Fruit fly (Drosophila melanogaster): Measurements from ENCODE around the gene Sbat.

Gene Sbat

DNA sequence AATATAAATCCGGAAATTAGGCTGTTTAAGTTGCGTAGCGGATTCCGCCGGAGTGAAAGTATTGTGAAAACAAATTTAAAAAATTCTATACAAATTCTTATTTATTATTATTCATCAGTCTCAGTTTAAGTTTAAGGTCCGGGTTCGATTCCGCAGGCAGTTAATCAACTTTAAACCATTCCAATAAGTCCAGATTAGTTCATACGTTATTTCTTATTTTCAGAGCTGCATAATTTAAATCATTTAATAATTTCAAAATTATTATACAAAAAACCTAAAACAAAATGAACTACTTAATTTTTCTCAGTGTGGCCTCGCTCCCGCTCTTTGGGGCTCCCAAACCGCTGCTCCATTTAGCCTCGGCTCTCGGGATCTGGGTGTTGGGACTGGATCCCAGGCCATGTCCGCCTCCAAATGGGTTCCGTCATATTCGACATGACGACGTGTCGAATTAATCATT, 47.8 kb upstream of the Sbat start (continued):
- peak; percentile 64 for TF ChIP-seq Ada2b (GFP tag; IDR thresholded peaks at IDR 0.05)
- no peak for TF ChIP-seq CG43689 (GFP tag; IDR thresholded peaks at IDR 0.05)
- peak; percentile 37; the same call in 1 of the 2 replicates for TF ChIP-seq vvl (GFP tag; IDR thresholded peaks at IDR 0.05)
- peak; percentile 83 for TF ChIP-seq CG2875 (GFP tag; optimal IDR thresholded peaks at IDR 0.05)
- TF ChIP-seq Optix (GFP tag; IDR thresholded peaks at IDR 0.05) = peak; percentile 54; the same call in 2 of the 3 replicates
- peak; percentile 82 for TF ChIP-seq row (GFP tag; IDR thresholded peaks at IDR 0.05)
- TF ChIP-seq CG5953 (GFP tag; IDR thresholded peaks at IDR 0.05) = no peak
- TF ChIP-seq CG14965 (GFP tag; optimal IDR thresholded peaks at IDR 0.05; ENCODE audit: borderline replicate concordance) = no peak
- TF ChIP-seq HLH54F (GFP tag; optimal IDR thresholded peaks at IDR 0.05) = peak; percentile 50
- peak; percentile 85 for TF ChIP-seq HHEX (GFP tag; optimal IDR thresholded peaks at IDR 0.05)
- TF ChIP-seq MESR4 (GFP tag; optimal IDR thresholded peaks at IDR 0.05) = no peak
- peak; percentile 88 for TF ChIP-seq Xrp1 (GFP tag; IDR thresholded peaks at IDR 0.05)
- peak; percentile 31 for TF ChIP-seq NFAT (GFP tag; IDR thresholded peaks at IDR 0.05)
- peak; percentile 55 for TF ChIP-seq cato (GFP tag; optimal IDR thresholded peaks at IDR 0.05; ENCODE audit: borderline replicate concordance)
- peak; percentile 30 for TF ChIP-seq CG16863 (GFP tag; optimal IDR thresholded peaks at IDR 0.05)
- no peak for TF ChIP-seq CG6791 (GFP tag; IDR thresholded peaks at IDR 0.05; ENCODE audit: partially characterized antibody)
- TF ChIP-seq GATAe (GFP tag; conservative IDR thresholded peaks at IDR 0.05) = no peak
- TF ChIP-seq HmgZ (tag; optimal IDR thresholded peaks at IDR 0.05) = peak; percentile 51
- TF ChIP-seq CG6765 (GFP tag; optimal IDR thresholded peaks at IDR 0.05) = peak; percentile 87
- peak; percentile 77 for TF ChIP-seq CG30020 (tag; optimal IDR thresholded peaks at IDR 0.05)
- no peak for TF ChIP-seq ftz-f1 (GFP tag; optimal IDR thresholded peaks at IDR 0.05)
- peak; percentile 85 for TF ChIP-seq trem (tag; optimal IDR thresholded peaks at IDR 0.05)
- TF ChIP-seq Rx (GFP tag; IDR thresholded peaks at IDR 0.05) = 0 out of 2 replicates have a peak, but pooled peaks have one; percentile 28
- peak; percentile 78 for TF ChIP-seq nom (GFP tag; optimal IDR thresholded peaks at IDR 0.05)
- TF ChIP-seq Gug (GFP tag; IDR thresholded peaks at IDR 0.05) = peak; percentile 46; the same call in 2 of the 4 replicates
- TF ChIP-seq CG30403 (GFP tag; optimal IDR thresholded peaks at IDR 0.05) = peak; percentile 93
- peak; percentile 41; the same call in 1 of the 3 replicates for TF ChIP-seq Mrtf (GFP tag; IDR thresholded peaks at IDR 0.05)
- peak in 1 of 2 experiments; percentile 97 for TF ChIP-seq eve (GFP tag; optimal IDR thresholded peaks at IDR 0.05)
- TF ChIP-seq Opbp (GFP tag; IDR thresholded peaks at IDR 0.05; ENCODE audit: partially characterized antibody) = no peak
- peak; percentile 25; the same call in 1 of the 2 replicates for TF ChIP-seq CG11696 (GFP tag; IDR thresholded peaks at IDR 0.05)
- peak; percentile 57; the same call in 1 of the 2 replicates for TF ChIP-seq ttk (GFP tag; IDR thresholded peaks at IDR 0.05)
- TF ChIP-seq slou (GFP tag; optimal IDR thresholded peaks at IDR 0.05) = peak; percentile 77
- peak; percentile 96 for TF ChIP-seq CG10979 (tag; optimal IDR thresholded peaks at IDR 0.05)
- no peak for TF ChIP-seq CkIIα-i1 (GFP tag; IDR thresholded peaks at IDR 0.05)
- no peak for TF ChIP-seq ato (GFP tag; IDR thresholded peaks at IDR 0.05; ENCODE audit: partially characterized antibody)
- no peak for TF ChIP-seq gro (GFP tag; optimal IDR thresholded peaks at IDR 0.05)
- peak; percentile 91 for TF ChIP-seq CG1529 (GFP tag; optimal IDR thresholded peaks at IDR 0.05)
- peak; percentile 36; the same call in 1 of the 2 replicates for TF ChIP-seq gt (GFP tag; IDR thresholded peaks at IDR 0.05)
- peak; percentile 65 for TF ChIP-seq CG32532 (GFP tag; IDR thresholded peaks at IDR 0.05)
- peak; percentile 69; the same call in 2 of the 3 replicates for TF ChIP-seq CG34422 (GFP tag; IDR thresholded peaks at IDR 0.05)
- peak; percentile 62; the same call in 1 of the 3 replicates for TF ChIP-seq C15 (GFP tag; IDR thresholded peaks at IDR 0.05)
- peak; percentile 85 for TF ChIP-seq CG1602 (GFP tag; optimal IDR thresholded peaks at IDR 0.05)
- peak; percentile 31; the same call in 1 of the 3 replicates for TF ChIP-seq ken (GFP tag; IDR thresholded peaks at IDR 0.05)
- no peak for TF ChIP-seq HmgD (GFP tag; optimal IDR thresholded peaks at IDR 0.05)
- no peak for TF ChIP-seq CG31365 (tag; optimal IDR thresholded peaks at IDR 0.05)
- TF ChIP-seq nmo (GFP tag; optimal IDR thresholded peaks at IDR 0.05) = peak; percentile 96
- TF ChIP-seq CG1832 (GFP tag; optimal IDR thresholded peaks at IDR 0.05) = no peak
- peak; percentile 86 for TF ChIP-seq CG6254 (GFP tag; optimal IDR thresholded peaks at IDR 0.05)
- peak; percentile 64 to 93 for TF ChIP-seq Hr51 (GFP tag; optimal IDR thresholded peaks at IDR 0.05)
- TF ChIP-seq CG9932 (GFP tag; IDR thresholded peaks at IDR 0.05) = peak; percentile 77
